Fruit fly (Drosophila melanogaster): ENCODE measurements around the gene Mulk.

The Mulk gene

dm6 chr2L:10269854-10270253, at the start of gene Mulk:
TSS of gene Mulk (plus strand) at chr2L:10270051.
- no peak for TF ChIP-seq noc (tag; optimal IDR thresholded peaks at IDR 0.05)

- TF ChIP-seq noc (tag; optimal IDR thresholded peaks at IDR 0.05), result no peak
Measured at dm6 chr2L:10220501-10221386, 49.1 kb upstream of the Mulk start, which contains the start of the genes Npc1a and Prosalpha6. TSS of gene Npc1a (minus strand) at chr2L:10221216. TSS of gene Prosalpha6 (plus strand) at chr2L:10221351.

- no peak for TF ChIP-seq noc (tag; optimal IDR thresholded peaks at IDR 0.05)
Measured at dm6 chr2L:10221387-10221705, 48.5 kb upstream of the Mulk start.

- TF ChIP-seq noc (tag; optimal IDR thresholded peaks at IDR 0.05), result no peak
Measured at dm6 chr2L:10222550-10223231, 47.2 kb upstream of the Mulk start, which contains the start of gene Bcs1. TSS of gene Bcs1 (plus strand) at chr2L:10222657.

dm6 chr2L:10226213-10226723, 43.6 kb upstream of the Mulk start:
- TF ChIP-seq noc (tag; optimal IDR thresholded peaks at IDR 0.05), result no peak

dm6 chr2L:10226724-10227407, 43.0 kb upstream of the Mulk start, which contains the start of gene CG5708:
TSS of gene CG5708 (minus strand) at chr2L:10226808.
- TF ChIP-seq noc (tag; optimal IDR thresholded peaks at IDR 0.05), result no peak

- TF ChIP-seq noc (tag; optimal IDR thresholded peaks at IDR 0.05), result no peak
Measured at dm6 chr2L:10230455-10230854, 39.4 kb upstream of the Mulk start.

dm6 chr2L:10231092-10231494, 38.8 kb upstream of the Mulk start:
- TF ChIP-seq noc (tag; optimal IDR thresholded peaks at IDR 0.05), result no peak

- TF ChIP-seq noc (tag; optimal IDR thresholded peaks at IDR 0.05), result no peak
Measured at dm6 chr2L:10231510-10231909, 38.3 kb upstream of the Mulk start, which contains the start of gene ova. TSS of gene ova (minus strand) at chr2L:10231692.

dm6 chr2L:10232152-10232816, 37.6 kb upstream of the Mulk start, which contains the start of gene eEF1delta:
TSS of gene eEF1delta (plus strand) at chr2L:10232507.
- TF ChIP-seq noc (tag; optimal IDR thresholded peaks at IDR 0.05), result no peak

- TF ChIP-seq noc (tag; optimal IDR thresholded peaks at IDR 0.05), result no peak
Measured at dm6 chr2L:10232827-10233226, 37.0 kb upstream of the Mulk start.

dm6 chr2L:10237725-10238446, 32.0 kb upstream of the Mulk start, which contains the start of gene mthl15:
TSS of gene mthl15 (minus strand) at chr2L:10238317.
- no peak for TF ChIP-seq noc (tag; optimal IDR thresholded peaks at IDR 0.05)

dm6 chr2L:10238726-10239652, 30.9 kb upstream of the Mulk start, which contains the start of gene me31B:
TSS of gene me31B (plus strand) at chr2L:10239341.
- no peak for TF ChIP-seq noc (tag; optimal IDR thresholded peaks at IDR 0.05)

Data from whole organism, larva.